Fruit fly (Drosophila melanogaster): ENCODE results near the gene CG3386.

CG3386 gene

DNA sequence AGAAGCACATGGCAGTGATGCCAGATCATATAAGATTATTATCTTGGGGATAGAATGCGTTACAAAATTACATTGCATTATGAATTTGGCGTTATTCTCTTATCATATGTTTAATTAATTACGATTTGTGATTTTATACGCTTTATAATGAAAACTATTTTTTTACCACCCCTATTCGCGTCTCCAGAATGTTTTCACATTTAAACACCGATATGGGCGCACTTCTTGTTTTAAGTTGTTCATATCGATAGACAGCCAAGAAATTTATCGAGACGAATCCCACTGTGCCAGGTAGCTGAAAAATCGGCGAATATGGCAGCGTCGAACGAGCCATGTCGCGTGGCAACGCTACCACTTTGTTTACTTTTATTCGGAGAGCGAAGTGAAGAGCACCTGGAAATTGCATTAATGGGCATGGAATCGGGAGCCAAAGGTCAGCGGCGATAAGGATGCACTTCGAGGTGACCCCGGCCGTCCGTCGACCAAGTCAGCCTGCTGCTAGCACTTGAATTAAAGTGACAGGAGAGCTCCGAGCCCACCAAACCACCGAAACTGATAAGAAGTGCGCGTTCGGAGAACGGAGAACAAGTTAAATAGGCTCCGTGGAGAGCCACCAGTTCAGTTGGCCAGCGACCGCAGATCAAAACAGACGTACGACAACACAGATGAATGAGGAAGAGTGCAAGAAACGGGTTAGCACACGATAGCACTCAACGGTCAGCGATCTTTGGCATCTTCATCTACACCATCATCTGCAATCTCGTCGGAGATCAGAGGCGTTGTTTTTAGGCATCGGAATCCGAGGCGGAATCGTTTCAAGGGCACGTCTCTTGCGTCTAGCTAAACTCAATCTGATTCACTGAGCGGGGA, 33.9 kb downstream of the CG3386 start, which contains the start of gene Gale (continued):
- TF ChIP-seq CG3995 (GFP tag; optimal IDR thresholded peaks at IDR 0.05) (no peak), CG42726 (GFP tag; IDR thresholded peaks at IDR 0.05; ENCODE audit: partially characterized antibody) (peak; percentile 45; the same call in 1 of the 2 replicates), E2f1 (GFP tag; IDR thresholded peaks at IDR 0.05) (no peak), CG14860 (GFP tag; IDR thresholded peaks at IDR 0.05; ENCODE audit: partially characterized antibody) (no peak), p53 (GFP tag; optimal IDR thresholded peaks at IDR 0.05) (no peak), dysf (GFP tag; IDR thresholded peaks at IDR 0.05) (0 out of 3 replicates have a peak, but pooled peaks have one; percentile 13), BtbVII (GFP tag; optimal IDR thresholded peaks at IDR 0.05) (no peak), CG2889 (GFP tag; IDR thresholded peaks at IDR 0.05) (no peak), CG11723 (GFP tag; optimal IDR thresholded peaks at IDR 0.05) (no peak), CG12659 (GFP tag; optimal IDR thresholded peaks at IDR 0.05) (peak; percentile 26), TFAM (GFP tag; optimal IDR thresholded peaks at IDR 0.05) (no peak), CTCF (GFP tag; optimal IDR thresholded peaks at IDR 0.05) (peak; percentile 4), CG2129 (GFP tag; IDR thresholded peaks at IDR 0.05; ENCODE audit: partially characterized antibody) (no peak), Vsx1 (GFP tag; optimal IDR thresholded peaks at IDR 0.05) (no peak), Abd-B (GFP tag; optimal IDR thresholded peaks at IDR 0.05) (no peak), hkb (optimal IDR thresholded peaks at IDR 0.05) (peak; percentile 92), hkb (GFP tag; IDR thresholded peaks at IDR 0.05) (0 out of 2 replicates have a peak, but pooled peaks have one; percentile 35), GATAe (GFP tag; conservative IDR thresholded peaks at IDR 0.05) (peak; percentile 58), pfk (GFP tag; optimal IDR thresholded peaks at IDR 0.05) (no peak), CG6791 (GFP tag; IDR thresholded peaks at IDR 0.05; ENCODE audit: partially characterized antibody) (peak; percentile 67), Fer2 (tag; optimal IDR thresholded peaks at IDR 0.05) (no peak), Dfd (GFP tag; optimal IDR thresholded peaks at IDR 0.05) (no peak), CG7357 (GFP tag; IDR thresholded peaks at IDR 0.05) (no peak), dan (GFP tag; IDR thresholded peaks at IDR 0.05) (no peak), Sox102F (GFP tag; optimal IDR thresholded peaks at IDR 0.05) (no peak), oc (tag; optimal IDR thresholded peaks at IDR 0.05) (no peak), CG3065 (GFP tag; optimal IDR thresholded peaks at IDR 0.05) (no peak), salm (tag; optimal IDR thresholded peaks at IDR 0.05) (no peak), zfh2 (GFP tag; optimal IDR thresholded peaks at IDR 0.05) (no peak), eve (GFP tag; optimal IDR thresholded peaks at IDR 0.05) (no peak), ac (GFP tag; optimal IDR thresholded peaks at IDR 0.05) (no peak), NC2β (GFP tag; optimal IDR thresholded peaks at IDR 0.05) (no peak), ttk (GFP tag; IDR thresholded peaks at IDR 0.05) (no peak), NfI (GFP tag; optimal IDR thresholded peaks at IDR 0.05) (no peak), sd (tag; optimal IDR thresholded peaks at IDR 0.05) (peak; percentile 70), Elba2 (GFP tag; optimal IDR thresholded peaks at IDR 0.05) (no peak), odd (GFP tag; optimal IDR thresholded peaks at IDR 0.05) (no peak), ERR (GFP tag; optimal IDR thresholded peaks at IDR 0.05) (no peak), CG8359 (GFP tag; optimal IDR thresholded peaks at IDR 0.05; ENCODE audit: borderline replicate concordance) (no peak), CG32532 (GFP tag; IDR thresholded peaks at IDR 0.05) (peak; percentile 24; the same call in 1 of the 2 replicates), hb (GFP tag; IDR thresholded peaks at IDR 0.05; ENCODE audit: partially characterized antibody) (peak; percentile 24; the same call in 1 of the 3 replicates), CG11560 (tag; IDR thresholded peaks at IDR 0.05) (peak; percentile 55; the same call in 2 of the 3 replicates), Atf6 (GFP tag; IDR thresholded peaks at IDR 0.05) (no peak), mam (GFP tag; optimal IDR thresholded peaks at IDR 0.05) (no peak), Bteb2 (GFP tag; optimal IDR thresholded peaks at IDR 0.05) (no peak), HmgD (GFP tag; optimal IDR thresholded peaks at IDR 0.05) (no peak), tll (GFP tag; optimal IDR thresholded peaks at IDR 0.05) (no peak), CG10979 (tag; optimal IDR thresholded peaks at IDR 0.05) (no peak), CG3838 (GFP tag; optimal IDR thresholded peaks at IDR 0.05) (no peak)
